Fruit fly (Drosophila melanogaster) whole organism: ENCODE results near the gene Pus1.

Experiments
- CG8478 ChIP-seq: fragments of >200 bp; optimal IDR thresholded peaks from 2 replicates; lab custom pipeline; 2018; ENCODE audit warnings: inconsistent platforms
- Dll ChIP-seq: fragments of >200 bp; optimal IDR thresholded peaks from 2 replicates; lab custom pipeline; 2017
- EcR ChIP-seq, 2 experiments: fragments of >200 bp; optimal IDR thresholded peaks; 2 replicates each; lab custom pipeline; 2017; ENCODE audit warnings: missing biosample characterization in 2 of 2, missing genetic modification characterization in 2 of 2, missing genetic modification reagents in 2 of 2
- pan ChIP-seq: fragments of >200 bp; optimal IDR thresholded peaks from 2 replicates; lab custom pipeline; 2017
- psq ChIP-seq: fragments of >200 bp; optimal IDR thresholded peaks from 2 replicates; lab custom pipeline; 2017

- no peak for TF ChIP-seq psq
- TF ChIP-seq Dll (lab: Kevin White, UChicago), result no peak
- no peak for TF ChIP-seq CG8478 (lab: Kevin White, UChicago)
- no peak for TF ChIP-seq pan (lab: Kevin White, UChicago)
- no peak for TF ChIP-seq EcR (GFP tag; optimal IDR thresholded peaks at IDR 0.05; lab: Kevin White, UChicago)
Measured at dm6 chr3R:20551487-20552079, 40.9 kb downstream of the Pus1 start.
